Worm (Caenorhabditis elegans) whole organism, L1 larva: Measurements from ENCODE around the gene Y57G11C.499.
A peak's percentile ranks its signal among the peaks of the same experiment; 100 is the strongest.

Source experiments
- C04F5.9 ChIP-seq: sonication (generic microtip); optimal IDR thresholded peaks from 2 replicates; lab custom pipeline; 2016; ENCODE audit warnings: missing genetic modification characterization, missing compliant biosample characterization
- C16A3.4 ChIP-seq: fragments of 150-350 bp; optimal IDR thresholded peaks from 2 replicates; lab custom pipeline; 2014; ENCODE audit warnings: missing biosample characterization, missing genetic modification characterization
- aly-2 ChIP-seq: fragments of 150-350 bp; optimal IDR thresholded peaks from 2 replicates; lab custom pipeline; 2014; ENCODE audit warnings: missing biosample characterization, missing genetic modification characterization
- ama-1 ChIP-seq: fragments of 150-350 bp; optimal IDR thresholded peaks from 2 replicates; lab custom pipeline; 2014
- blmp-1 ChIP-seq: fragments of 150-350 bp; optimal IDR thresholded peaks from 2 replicates; lab custom pipeline; 2014; ENCODE audit warnings: missing biosample characterization, missing genetic modification characterization
- ceh-63 ChIP-seq: fragments of 200-800 bp; sonication (Bioruptor generic); optimal IDR thresholded peaks from 2 replicates; lab custom pipeline; 2018; ENCODE audit warnings: mild to moderate bottlenecking, missing genetic modification characterization, missing compliant biosample characterization
- ceh-88 ChIP-seq: fragments of 200-800 bp; sonication (Bioruptor generic); IDR thresholded peaks from 2 replicates; pipeline ENCODE4 v1.3.6; 2022; ENCODE audit warnings: missing genetic modification characterization, missing compliant biosample characterization
- ceh-90 ChIP-seq: sonication (generic microtip); optimal IDR thresholded peaks from 2 replicates; lab custom pipeline; 2016; ENCODE audit warnings: missing genetic modification characterization, missing compliant biosample characterization
- dpl-1 ChIP-seq, 3 experiments: fragments of 150-350 bp in 2 of 3; sonication (generic microtip) in 1 of 3; optimal IDR thresholded peaks; 2 replicates each; lab custom pipeline; 2014 to 2017; ENCODE audit warnings: missing biosample characterization in 3 of 3, missing genetic modification characterization in 3 of 3, missing genetic modification reagents in 3 of 3
- dsc-1 ChIP-seq: sonication (generic microtip); optimal IDR thresholded peaks from 2 replicates; lab custom pipeline; 2016; ENCODE audit warnings: mild to moderate bottlenecking, missing genetic modification characterization, missing compliant biosample characterization
- efl-1 ChIP-seq, 4 experiments: fragments of 150-350 bp; optimal IDR thresholded peaks in 3 of 4; peaks in 1 of 4; 1 replicate in 1 of 4; 2 replicates in 3 of 4; lab custom pipeline; 2014; ENCODE audit warnings: missing biosample characterization in 2 of 4, missing genetic modification characterization in 2 of 4, missing genetic modification reagents in 2 of 4
- egl-13 ChIP-seq: sonication (generic microtip); optimal IDR thresholded peaks from 2 replicates; lab custom pipeline; 2016; ENCODE audit warnings: missing genotype, missing genetic modification reagents, missing genetic modification characterization, missing compliant biosample characterization
- egl-27 ChIP-seq, 2 experiments: fragments of 150-350 bp in 1 of 2; sonication (generic microtip); optimal IDR thresholded peaks; 3 replicates each; lab custom pipeline; 2017 to 2018; ENCODE audit warnings: missing biosample characterization in 2 of 2, missing genetic modification characterization in 2 of 2, missing genetic modification reagents in 2 of 2
- elt-3 ChIP-seq, 6 experiments: fragments of 150-350 bp in 1 of 6; sonication (generic microtip); optimal IDR thresholded peaks; 2 replicates each; lab custom pipeline; 2017 to 2018; ENCODE audit warnings: missing biosample characterization in 6 of 6, missing genetic modification characterization in 6 of 6, inconsistent platforms in 1 of 6
- ets-5 ChIP-seq: fragments of 200-800 bp; sonication (Bioruptor generic); IDR thresholded peaks from 2 replicates; pipeline ENCODE4 v1.3.6; 2022; ENCODE audit warnings: missing genetic modification characterization, missing compliant biosample characterization
- fkh-10 ChIP-seq: sonication (generic microtip); optimal IDR thresholded peaks from 2 replicates; lab custom pipeline; 2017; ENCODE audit warnings: missing biosample characterization, missing genetic modification reagents, missing genetic modification characterization
- fkh-4 ChIP-seq: sonication (generic microtip); optimal IDR thresholded peaks from 2 replicates; lab custom pipeline; 2016; ENCODE audit warnings: missing compliant biosample characterization, missing genetic modification characterization, borderline replicate concordance
- fos-1 ChIP-seq: fragments of 150-350 bp; optimal IDR thresholded peaks from 2 replicates; lab custom pipeline; 2014; ENCODE audit warnings: missing biosample characterization, missing genetic modification characterization
- grh-1 ChIP-seq: fragments of 200-800 bp; sonication (Bioruptor generic); IDR thresholded peaks from 2 replicates; pipeline ENCODE4 v1.3.6; 2022; ENCODE audit warnings: missing genetic modification reagents, missing genetic modification characterization, missing compliant biosample characterization
- hlh-17 ChIP-seq: fragments of 200-800 bp; sonication (Bioruptor generic); optimal IDR thresholded peaks from 2 replicates; lab custom pipeline; 2018; ENCODE audit warnings: missing genetic modification characterization, mild to moderate bottlenecking, missing compliant biosample characterization, moderate library complexity, borderline replicate concordance
- hlh-4 ChIP-seq: sonication (generic microtip); optimal IDR thresholded peaks from 2 replicates; lab custom pipeline; 2016; ENCODE audit warnings: mild to moderate bottlenecking, missing genetic modification characterization, missing compliant biosample characterization
- irx-1 ChIP-seq: sonication (generic microtip); optimal IDR thresholded peaks from 2 replicates; lab custom pipeline; 2016; ENCODE audit warnings: missing genetic modification characterization, missing compliant biosample characterization
- isw-1 ChIP-seq: fragments of 200-800 bp; sonication (Bioruptor generic); IDR thresholded peaks from 2 replicates; pipeline ENCODE4 v1.3.6; 2022; ENCODE audit warnings: missing genetic modification characterization, missing compliant biosample characterization
- lin-39 ChIP-seq: fragments of 150-350 bp; optimal IDR thresholded peaks from 2 replicates; lab custom pipeline; 2014; ENCODE audit warnings: missing biosample characterization, missing genetic modification reagents, missing genetic modification characterization
- lir-3 ChIP-seq: sonication (generic microtip); optimal IDR thresholded peaks from 2 replicates; lab custom pipeline; 2016; ENCODE audit warnings: mild to moderate bottlenecking, missing genetic modification characterization, moderate library complexity, missing compliant biosample characterization; ENCODE audit not compliant: poor library complexity
- mep-1 ChIP-seq: fragments of 150-350 bp; optimal IDR thresholded peaks from 2 replicates; lab custom pipeline; 2014; ENCODE audit warnings: missing biosample characterization, missing genetic modification characterization
- nhr-19 ChIP-seq: fragments of 200-800 bp; sonication (Bioruptor generic); conservative IDR thresholded peaks from 2 replicates; pipeline ENCODE4 v1.3.6; 2022; ENCODE audit warnings: missing genetic modification characterization, missing compliant biosample characterization
- nhr-237 ChIP-seq: fragments of 150-350 bp; optimal IDR thresholded peaks from 2 replicates; lab custom pipeline; 2014; ENCODE audit warnings: missing biosample characterization, missing genetic modification characterization
- nhr-28 ChIP-seq: fragments of 150-350 bp; optimal IDR thresholded peaks from 2 replicates; lab custom pipeline; 2014; ENCODE audit warnings: missing biosample characterization, missing genetic modification characterization
- nhr-76 ChIP-seq: sonication (generic microtip); optimal IDR thresholded peaks from 2 replicates; lab custom pipeline; 2017; ENCODE audit warnings: missing biosample characterization, missing genetic modification characterization
- nhr-77 ChIP-seq: fragments of 150-350 bp; optimal IDR thresholded peaks from 2 replicates; lab custom pipeline; 2014; ENCODE audit warnings: missing biosample characterization, missing genetic modification characterization
- nhr-84 ChIP-seq: sonication (generic microtip); optimal IDR thresholded peaks from 2 replicates; lab custom pipeline; 2017; ENCODE audit warnings: missing biosample characterization, missing genetic modification characterization
- pag-3 ChIP-seq: sonication (generic microtip); optimal IDR thresholded peaks from 2 replicates; lab custom pipeline; 2017; ENCODE audit warnings: missing genetic modification characterization, mild to moderate bottlenecking, missing compliant biosample characterization, antibody characterized with exemption, borderline replicate concordance; ENCODE audit not compliant: insufficient read depth
- rnt-1 ChIP-seq: sonication (generic microtip); optimal IDR thresholded peaks from 2 replicates; lab custom pipeline; 2016; ENCODE audit warnings: mild to moderate bottlenecking, missing genetic modification characterization, moderate library complexity, missing compliant biosample characterization
- skn-1 ChIP-seq: fragments of 150-350 bp; optimal IDR thresholded peaks from 2 replicates; lab custom pipeline; 2014; ENCODE audit warnings: missing biosample characterization, missing genetic modification characterization
- snu-23 ChIP-seq: sonication (generic microtip); optimal IDR thresholded peaks from 2 replicates; lab custom pipeline; 2016; ENCODE audit warnings: missing genetic modification characterization, missing compliant biosample characterization
- sptf-1 ChIP-seq: fragments of 150-350 bp; optimal IDR thresholded peaks from 2 replicates; lab custom pipeline; 2014; ENCODE audit warnings: missing biosample characterization, missing genetic modification characterization
- tbx-2 ChIP-seq: sonication (generic microtip); optimal IDR thresholded peaks from 2 replicates; lab custom pipeline; 2016; ENCODE audit warnings: missing genetic modification characterization, missing compliant biosample characterization
- unc-130 ChIP-seq: fragments of 150-350 bp; optimal IDR thresholded peaks from 2 replicates; lab custom pipeline; 2017; ENCODE audit warnings: missing biosample characterization, missing genetic modification characterization, inconsistent platforms
- unc-30 ChIP-seq: sonication (generic microtip); optimal IDR thresholded peaks from 2 replicates; lab custom pipeline; 2017; ENCODE audit warnings: missing biosample characterization, missing genetic modification characterization
- unc-62 ChIP-seq: fragments of 150-350 bp; optimal IDR thresholded peaks from 2 replicates; lab custom pipeline; 2014; ENCODE audit warnings: missing biosample characterization, missing genetic modification reagents, missing genetic modification characterization
- unc-86 ChIP-seq: sonication (generic microtip); optimal IDR thresholded peaks from 2 replicates; lab custom pipeline; 2016; ENCODE audit warnings: missing genetic modification characterization, missing compliant biosample characterization
- unc-98 ChIP-seq: fragments of 200-800 bp; sonication (Bioruptor generic); IDR thresholded peaks from 2 replicates; pipeline ENCODE4 v1.3.6; 2022; ENCODE audit warnings: missing genetic modification characterization, missing compliant biosample characterization
- vab-15 ChIP-seq: sonication (generic microtip); optimal IDR thresholded peaks from 2 replicates; lab custom pipeline; 2017; ENCODE audit warnings: missing genotype, mild to moderate bottlenecking, missing genetic modification characterization, missing compliant biosample characterization
- xbp-1 ChIP-seq: sonication (generic microtip); optimal IDR thresholded peaks from 2 replicates; lab custom pipeline; 2016; ENCODE audit warnings: missing genetic modification characterization, missing compliant biosample characterization
- zip-4 ChIP-seq: fragments of 200-800 bp; sonication (Bioruptor generic); optimal IDR thresholded peaks from 2 replicates; lab custom pipeline; 2018; ENCODE audit warnings: mild to moderate bottlenecking, missing genetic modification characterization, moderate library complexity, missing compliant biosample characterization
- ztf-4 ChIP-seq: fragments of 150-350 bp; optimal IDR thresholded peaks from 2 replicates; lab custom pipeline; 2014; ENCODE audit warnings: missing biosample characterization, missing genetic modification characterization

Gene Y57G11C.499

ce11 chrIV:14770663-14771062, 15.9 kb upstream of the Y57G11C.499 start:
- TF ChIP-seq zip-4: no peak
- TF ChIP-seq efl-1 (optimal IDR thresholded peaks at IDR 0.05; lab: Kevin White, UChicago): no peak
- TF ChIP-seq efl-1 (GFP tag; optimal IDR thresholded peaks at IDR 0.05 in 1 of 2; lab: Kevin White, UChicago): peak in 1 of 2 experiments; percentile 42
- no peak for TF ChIP-seq fkh-10 (GFP tag; lab: Kevin White, UChicago)
- TF ChIP-seq mep-1 (tag; lab: Kevin White, UChicago): no peak
- no peak for TF ChIP-seq C04F5.9
- TF ChIP-seq blmp-1: no peak
- no peak for TF ChIP-seq fkh-4 (tag; lab: Kevin White, UChicago)

ce11 chrIV:14769218-14769835, 14.6 kb upstream of the Y57G11C.499 start, which contains the start of gene Y57G11C.43:
Gene Y57G11C.43 (plus strand): TSS chrIV:14769441.
- no peak for TF ChIP-seq lir-3 (tag; lab: Kevin White, UChicago)
- no peak for TF ChIP-seq ets-5 (GFP tag; lab: Robert Waterston, UW)
- no peak for TF ChIP-seq pag-3
- TF ChIP-seq nhr-28 (tag; lab: Kevin White, UChicago): no peak
- TF ChIP-seq unc-86 (tag; lab: Kevin White, UChicago): no peak
- no peak for TF ChIP-seq dpl-1 (GFP tag; optimal IDR thresholded peaks at IDR 0.05; lab: Kevin White, UChicago)
- TF ChIP-seq fos-1: no peak

DNA sequence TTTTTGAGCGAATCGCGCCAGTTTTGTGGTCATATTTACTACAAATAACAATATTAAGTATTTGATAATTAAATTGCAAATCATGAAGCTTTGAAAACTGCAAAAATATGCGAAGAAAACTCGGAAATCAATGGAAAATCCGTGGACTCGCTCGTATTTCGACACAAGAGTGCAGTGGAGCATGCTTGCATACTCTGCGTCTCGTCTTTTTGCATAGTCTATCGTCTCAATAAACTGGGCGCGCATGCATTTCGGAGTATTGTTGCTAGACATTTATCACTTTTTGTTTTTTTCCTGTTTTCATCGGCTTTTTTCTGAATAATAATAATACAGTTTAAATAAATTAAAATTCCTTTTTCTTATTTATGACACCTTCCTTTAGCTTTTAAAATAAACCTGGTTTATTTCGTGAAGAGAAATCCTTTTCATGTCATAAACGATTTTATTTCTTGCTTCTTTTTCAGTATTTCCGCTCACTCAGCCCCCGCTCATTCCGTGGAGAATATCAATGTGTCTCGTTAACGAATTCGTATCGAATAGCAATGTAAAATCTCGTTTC, 13.0 kb upstream of the Y57G11C.499 start, which contains the start of the genes mrps-7 and Y57G11C.3:
mrps-7 (minus strand) TSS at position 38 of the 559 bp plus-strand sequence.
Y57G11C.3 (plus strand) TSS at position 509 of the 559 bp plus-strand sequence.
- no peak for TF ChIP-seq nhr-84 (tag; lab: Kevin White, UChicago)
- TF ChIP-seq unc-130 (tag; lab: Kevin White, UChicago): peak; percentile 93
- peak; percentile 94 for TF ChIP-seq nhr-19 (GFP tag; lab: Robert Waterston, UW)
- peak; percentile 88 for TF ChIP-seq grh-1
- TF ChIP-seq C16A3.4 (tag; lab: Kevin White, UChicago): peak; percentile 97
- TF ChIP-seq aly-2 (tag; lab: Kevin White, UChicago): peak; percentile 94
- TF ChIP-seq efl-1 (optimal IDR thresholded peaks at IDR 0.05; lab: Kevin White, UChicago): peak; percentile 91 to 95
- peak; percentile 84 to 99 for TF ChIP-seq efl-1 (GFP tag; optimal IDR thresholded peaks at IDR 0.05 in 1 of 2; lab: Kevin White, UChicago)
- peak; percentile 93 for TF ChIP-seq skn-1 (tag; lab: Kevin White, UChicago)
- TF ChIP-seq dsc-1: peak; percentile 93
- TF ChIP-seq unc-86 (tag; lab: Kevin White, UChicago): peak; percentile 93
- TF ChIP-seq zip-4: peak; percentile 92
- TF ChIP-seq nhr-76 (tag; lab: Kevin White, UChicago): no peak
- no peak for TF ChIP-seq unc-62 (GFP tag; lab: Kevin White, UChicago)
- peak; percentile 96 for TF ChIP-seq isw-1 (GFP tag; lab: Robert Waterston, UW)
- no peak for TF ChIP-seq ets-5 (GFP tag; lab: Robert Waterston, UW)
- peak; percentile 94 for TF ChIP-seq xbp-1 (tag; lab: Kevin White, UChicago)
- peak; percentile 91 for TF ChIP-seq nhr-237 (tag; lab: Kevin White, UChicago)
- TF ChIP-seq irx-1 (tag; lab: Kevin White, UChicago): peak; percentile 89
- peak; percentile 95 for TF ChIP-seq tbx-2 (tag; lab: Kevin White, UChicago)
- no peak for TF ChIP-seq sptf-1 (tag; lab: Kevin White, UChicago)
- TF ChIP-seq egl-13: peak; percentile 83
- TF ChIP-seq egl-27 (tag; optimal IDR thresholded peaks at IDR 0.05; lab: Kevin White, UChicago): peak; percentile 48 to 67
- no peak for TF ChIP-seq unc-98 (GFP tag; lab: Robert Waterston, UW)
- TF ChIP-seq ceh-88: peak; percentile 83
- TF ChIP-seq hlh-4 (tag; lab: Kevin White, UChicago): no peak
- no peak for TF ChIP-seq ceh-63 (GFP tag; lab: Kevin White, UChicago)
- peak; percentile 50 for TF ChIP-seq ceh-90 (tag; lab: Kevin White, UChicago)
- peak in 3 of 6 experiments; percentile 42 to 93 (median 91) for TF ChIP-seq elt-3 (tag; optimal IDR thresholded peaks at IDR 0.05; lab: Kevin White, UChicago)
- TF ChIP-seq lin-39 (tag; lab: Kevin White, UChicago): peak; percentile 89
- TF ChIP-seq ztf-4: peak; percentile 70
- no peak for TF ChIP-seq unc-30
- TF ChIP-seq lir-3 (tag; lab: Kevin White, UChicago): peak; percentile 71
- peak; percentile 81 for TF ChIP-seq vab-15
- peak; percentile 93 for TF ChIP-seq nhr-77
- TF ChIP-seq hlh-17: no peak
- peak; percentile 97 for TF ChIP-seq snu-23
- peak; percentile 95 for TF ChIP-seq rnt-1
- peak; percentile 88 for TF ChIP-seq fkh-10 (GFP tag; lab: Kevin White, UChicago)
- TF ChIP-seq ama-1 (lab: Kevin White, UChicago): peak; percentile 84
